Worm (Caenorhabditis elegans) whole organism, L4 larva: ENCODE measurements around the gene F42F12.4.

ENCODE experiments used
- ZK546.5 ChIP-seq, 2 experiments: sonication (generic microtip); optimal IDR thresholded peaks; 2 replicates each; lab custom pipeline; 2017; ENCODE audit warnings: missing biosample characterization in 2 of 2, missing genetic modification characterization in 2 of 2
- ama-1 ChIP-seq: fragments of 150-350 bp; optimal IDR thresholded peaks from 2 replicates; lab custom pipeline; 2014; ENCODE audit warnings: inconsistent platforms, mixed read lengths
- egl-27 ChIP-seq: sonication (generic microtip); optimal IDR thresholded peaks from 3 replicates; lab custom pipeline; 2017; ENCODE audit warnings: missing biosample characterization, missing genetic modification reagents, missing genetic modification characterization
- hlh-11 ChIP-seq: fragments of 200-800 bp; sonication (Bioruptor generic); optimal IDR thresholded peaks from 2 replicates; lab custom pipeline; 2018; ENCODE audit warnings: mild to moderate bottlenecking, missing genetic modification characterization, missing compliant biosample characterization
- saeg-2 ChIP-seq: fragments of 200-800 bp; sonication (Bioruptor generic); IDR thresholded peaks from 2 replicates; pipeline ENCODE4 v1.3.6; 2022; ENCODE audit warnings: missing genetic modification reagents, missing genetic modification characterization, missing compliant biosample characterization
- skn-1 ChIP-seq: fragments of 150-350 bp; optimal IDR thresholded peaks from 2 replicates; lab custom pipeline; 2014; ENCODE audit warnings: missing biosample characterization, missing genetic modification characterization
- snpc-4 ChIP-seq: fragments of 150-350 bp; optimal IDR thresholded peaks from 2 replicates; lab custom pipeline; 2014; ENCODE audit warnings: missing biosample characterization, missing genetic modification characterization
- unc-62 ChIP-seq, 3 experiments: fragments of 150-350 bp in 1 of 3; sonication (generic microtip); optimal IDR thresholded peaks in 2 of 3; peaks in 1 of 3; 1 replicate in 1 of 3; 2 replicates in 2 of 3; lab custom pipeline; 2014 to 2017; ENCODE audit warnings: missing biosample characterization in 3 of 3, missing genetic modification characterization in 3 of 3, missing genetic modification reagents in 3 of 3, missing genotype in 1 of 3

ce11 chrX:12314395-12314794 lies 38.4 kb downstream of the F42F12.4 start:
- TF ChIP-seq saeg-2, result no peak
- TF ChIP-seq ZK546.5 (tag; optimal IDR thresholded peaks at IDR 0.05; lab: Kevin White, UChicago), result no peak
- peak in 1 of 2 experiments; percentile 79 for TF ChIP-seq unc-62 (GFP tag; optimal IDR thresholded peaks at IDR 0.05 in 1 of 2; lab: Kevin White, UChicago)
- TF ChIP-seq unc-62 (tag; optimal IDR thresholded peaks at IDR 0.05; lab: Kevin White, UChicago), result no peak
- TF ChIP-seq snpc-4 (tag; lab: Kevin White, UChicago), result no peak
- no peak for TF ChIP-seq egl-27 (tag; lab: Kevin White, UChicago)
- no peak for TF ChIP-seq ama-1
- no peak for TF ChIP-seq skn-1 (tag; lab: Kevin White, UChicago)
- no peak for TF ChIP-seq hlh-11
